Worm (Caenorhabditis elegans) whole organism, L2 larva: ENCODE measurements around the gene nyn-3.

Experiments
- R02D3.7 ChIP-seq: fragments of 150-350 bp; optimal IDR thresholded peaks from 2 replicates; lab custom pipeline; 2014; ENCODE audit warnings: missing biosample characterization, missing genetic modification characterization
- nhr-12 ChIP-seq: fragments of 150-350 bp; optimal IDR thresholded peaks from 2 replicates; lab custom pipeline; 2014; ENCODE audit warnings: missing biosample characterization, missing genetic modification characterization
- ztf-1 ChIP-seq: fragments of 200-800 bp; sonication (Bioruptor generic); conservative IDR thresholded peaks from 2 replicates; pipeline ENCODE4 v1.3.6; 2022; ENCODE audit warnings: missing genetic modification characterization, missing compliant biosample characterization

- TF ChIP-seq ztf-1 (GFP tag; lab: Robert Waterston, UW) (no peak), R02D3.7 (tag; lab: Kevin White, UChicago) (no peak), nhr-12 (tag; lab: Kevin White, UChicago) (no peak)
Measured at ce11 chrII:6245199-6245702, 47.2 kb downstream of the nyn-3 start, which contains the start of gene blos-4.
